Worm (Caenorhabditis elegans) whole organism, late embryonic: ENCODE data around the gene R07B1.6.

Experiments
- C38D4.7 ChIP-seq: fragments of 200-800 bp; sonication (Bioruptor generic); optimal IDR thresholded peaks from 2 replicates; lab custom pipeline; 2018; ENCODE audit warnings: mild to moderate bottlenecking, missing genetic modification characterization, moderate library complexity, missing compliant biosample characterization
- K02D7.2 ChIP-seq: sonication (generic microtip); optimal IDR thresholded peaks from 2 replicates; lab custom pipeline; 2017; ENCODE audit warnings: mild to moderate bottlenecking, missing genetic modification characterization, missing compliant biosample characterization
- K09A11.1 ChIP-seq: sonication (generic microtip); optimal IDR thresholded peaks from 2 replicates; lab custom pipeline; 2017; ENCODE audit warnings: antibody characterized with exemption, mild to moderate bottlenecking, missing genetic modification characterization, missing compliant biosample characterization; ENCODE audit not compliant: insufficient read depth
- T23F11.4 ChIP-seq: fragments of 200-800 bp; sonication (Bioruptor generic); optimal IDR thresholded peaks from 2 replicates; lab custom pipeline; 2018; ENCODE audit warnings: mild to moderate bottlenecking, missing genetic modification characterization, missing compliant biosample characterization
- Y22D7AL.16 ChIP-seq: sonication (generic microtip); optimal IDR thresholded peaks from 2 replicates; lab custom pipeline; 2016; ENCODE audit warnings: missing genetic modification characterization, missing compliant biosample characterization
- ahr-1 ChIP-seq: sonication (generic microtip); optimal IDR thresholded peaks from 2 replicates; lab custom pipeline; 2016; ENCODE audit warnings: missing genetic modification characterization, missing compliant biosample characterization
- ama-1 ChIP-seq: fragments of 150-350 bp; optimal IDR thresholded peaks from 2 replicates; lab custom pipeline; 2014
- ceh-14 ChIP-seq: sonication (generic microtip); optimal IDR thresholded peaks from 2 replicates; lab custom pipeline; 2016; ENCODE audit warnings: missing genotype, missing genetic modification characterization, missing compliant biosample characterization
- ceh-18 ChIP-seq: sonication (generic microtip); optimal IDR thresholded peaks from 2 replicates; lab custom pipeline; 2016; ENCODE audit warnings: missing genetic modification characterization, missing compliant biosample characterization
- ceh-19 ChIP-seq: fragments of 200-800 bp; sonication (Bioruptor generic); optimal IDR thresholded peaks from 2 replicates; lab custom pipeline; 2018; ENCODE audit warnings: mild to moderate bottlenecking, missing genetic modification characterization, missing compliant biosample characterization
- ceh-2 ChIP-seq: sonication (generic microtip); optimal IDR thresholded peaks from 2 replicates; lab custom pipeline; 2016; ENCODE audit warnings: missing genotype, missing genetic modification characterization, missing compliant biosample characterization
- ceh-22 ChIP-seq: sonication (generic microtip); optimal IDR thresholded peaks from 2 replicates; lab custom pipeline; 2017; ENCODE audit warnings: missing biosample characterization, missing genetic modification characterization
- ceh-30 ChIP-seq: fragments of 150-350 bp; optimal IDR thresholded peaks from 2 replicates; lab custom pipeline; 2014; ENCODE audit warnings: missing biosample characterization, missing genetic modification characterization
- ceh-31 ChIP-seq: sonication (generic microtip); optimal IDR thresholded peaks from 2 replicates; lab custom pipeline; 2016; ENCODE audit warnings: missing genetic modification characterization, missing compliant biosample characterization
- ceh-34 ChIP-seq: sonication (generic microtip); optimal IDR thresholded peaks from 2 replicates; lab custom pipeline; 2016; ENCODE audit warnings: mild to moderate bottlenecking, missing genetic modification characterization, missing compliant biosample characterization
- ceh-6 ChIP-seq: fragments of 200-800 bp; sonication (Bioruptor generic); optimal IDR thresholded peaks from 2 replicates; lab custom pipeline; 2018; ENCODE audit warnings: mild to moderate bottlenecking, missing genetic modification characterization, missing compliant biosample characterization
- ceh-9 ChIP-seq: sonication (generic microtip); optimal IDR thresholded peaks from 2 replicates; lab custom pipeline; 2016; ENCODE audit warnings: mild to moderate bottlenecking, missing genetic modification characterization, inconsistent platforms, missing compliant biosample characterization
- dmd-4 ChIP-seq: sonication (generic microtip); optimal IDR thresholded peaks from 2 replicates; lab custom pipeline; 2016; ENCODE audit warnings: borderline replicate concordance, missing genetic modification characterization, missing compliant biosample characterization
- dve-1 ChIP-seq: sonication (generic microtip); optimal IDR thresholded peaks from 2 replicates; lab custom pipeline; 2017; ENCODE audit warnings: antibody characterized with exemption, mild to moderate bottlenecking, missing genetic modification characterization, missing compliant biosample characterization
- elt-4 ChIP-seq: sonication (generic microtip); optimal IDR thresholded peaks from 2 replicates; lab custom pipeline; 2016; ENCODE audit warnings: missing genetic modification characterization, missing compliant biosample characterization
- eyg-1 ChIP-seq: sonication (generic microtip); optimal IDR thresholded peaks from 2 replicates; lab custom pipeline; 2016; ENCODE audit warnings: missing genotype, missing genetic modification characterization, missing compliant biosample characterization
- fax-1 ChIP-seq: sonication (generic microtip); optimal IDR thresholded peaks from 2 replicates; lab custom pipeline; 2016; ENCODE audit warnings: missing genotype, missing genetic modification characterization, missing compliant biosample characterization
- gmeb-2 ChIP-seq: sonication (generic microtip); optimal IDR thresholded peaks from 2 replicates; lab custom pipeline; 2016; ENCODE audit warnings: missing genetic modification characterization, inconsistent platforms, missing compliant biosample characterization
- hlh-13 ChIP-seq: fragments of 200-800 bp; sonication (Bioruptor generic); optimal IDR thresholded peaks from 2 replicates; lab custom pipeline; 2018; ENCODE audit warnings: mild to moderate bottlenecking, missing genetic modification characterization, missing compliant biosample characterization
- hlh-6 ChIP-seq: sonication (generic microtip); optimal IDR thresholded peaks from 2 replicates; lab custom pipeline; 2016; ENCODE audit warnings: missing genotype, missing genetic modification characterization, missing compliant biosample characterization
- hlh-8 ChIP-seq: sonication (generic microtip); optimal IDR thresholded peaks from 2 replicates; lab custom pipeline; 2016; ENCODE audit warnings: missing genotype, missing genetic modification characterization, missing compliant biosample characterization
- lim-6 ChIP-seq: sonication (generic microtip); optimal IDR thresholded peaks from 2 replicates; lab custom pipeline; 2016; ENCODE audit warnings: missing genetic modification characterization, missing compliant biosample characterization
- madf-2 ChIP-seq: sonication (generic microtip); optimal IDR thresholded peaks from 2 replicates; lab custom pipeline; 2017; ENCODE audit warnings: missing genetic modification characterization, missing compliant biosample characterization
- nfya-1 ChIP-seq: sonication (generic microtip); optimal IDR thresholded peaks from 2 replicates; lab custom pipeline; 2017; ENCODE audit warnings: missing genetic modification characterization, mild to moderate bottlenecking, missing compliant biosample characterization, antibody characterized with exemption, moderate library complexity
- nhr-11 ChIP-seq: fragments of 150-350 bp; optimal IDR thresholded peaks from 2 replicates; lab custom pipeline; 2014; ENCODE audit warnings: missing biosample characterization, missing genetic modification characterization
- npax-4 ChIP-seq: sonication (generic microtip); optimal IDR thresholded peaks from 2 replicates; lab custom pipeline; 2016; ENCODE audit warnings: missing genetic modification characterization, missing compliant biosample characterization
- pat-9 ChIP-seq: fragments of 200-800 bp; sonication (Bioruptor generic); optimal IDR thresholded peaks from 2 replicates; lab custom pipeline; 2018; ENCODE audit warnings: mild to moderate bottlenecking, missing genetic modification characterization, moderate library complexity, missing compliant biosample characterization
- pax-1 ChIP-seq: fragments of 150-350 bp; optimal IDR thresholded peaks from 2 replicates; lab custom pipeline; 2014; ENCODE audit warnings: missing biosample characterization, missing genetic modification characterization
- pha-2 ChIP-seq: sonication (generic microtip); optimal IDR thresholded peaks from 2 replicates; lab custom pipeline; 2017; ENCODE audit warnings: mild to moderate bottlenecking, missing genetic modification characterization, missing compliant biosample characterization
- pha-4 ChIP-seq: fragments of 150-350 bp; optimal IDR thresholded peaks from 2 replicates; lab custom pipeline; 2018; ENCODE audit warnings: missing biosample characterization, missing genetic modification reagents, missing genetic modification characterization
- pqm-1 ChIP-seq: sonication (generic microtip); optimal IDR thresholded peaks from 2 replicates; lab custom pipeline; 2016; ENCODE audit warnings: missing genetic modification characterization, missing compliant biosample characterization
- pros-1 ChIP-seq: fragments of 150-350 bp; optimal IDR thresholded peaks from 2 replicates; lab custom pipeline; 2014; ENCODE audit warnings: missing biosample characterization, missing genetic modification reagents, missing genetic modification characterization
- ref-2 ChIP-seq: sonication (generic microtip); optimal IDR thresholded peaks from 2 replicates; lab custom pipeline; 2016; ENCODE audit warnings: missing genetic modification characterization, missing compliant biosample characterization
- sdc-2 ChIP-seq: sonication (generic microtip); optimal IDR thresholded peaks from 2 replicates; lab custom pipeline; 2016; ENCODE audit warnings: missing genotype, missing genetic modification characterization, missing compliant biosample characterization
- sox-2 ChIP-seq: fragments of 200-800 bp; sonication (Bioruptor generic); IDR thresholded peaks from 2 replicates; pipeline ENCODE4 v1.3.6; 2022; ENCODE audit warnings: missing genetic modification reagents, missing genetic modification characterization, missing compliant biosample characterization
- tbx-2 ChIP-seq: sonication (generic microtip); optimal IDR thresholded peaks from 2 replicates; lab custom pipeline; 2016; ENCODE audit warnings: missing genetic modification characterization, missing compliant biosample characterization
- tbx-7 ChIP-seq: sonication (generic microtip); optimal IDR thresholded peaks from 2 replicates; lab custom pipeline; 2016; ENCODE audit warnings: missing genotype, missing genetic modification characterization, missing compliant biosample characterization
- ttx-3 ChIP-seq: sonication (generic microtip); optimal IDR thresholded peaks from 2 replicates; lab custom pipeline; 2016; ENCODE audit warnings: missing genetic modification reagents, missing genetic modification characterization, missing compliant biosample characterization
- unc-3 ChIP-seq, 2 experiments: fragments of 200-800 bp in 1 of 2; sonication (Bioruptor generic) in 1 of 2; sonication (generic microtip) in 1 of 2; conservative IDR thresholded peaks in 1 of 2; optimal IDR thresholded peaks in 1 of 2; 2 replicates each; pipeline versions ENCODE4 v1.3.6 to Lab custom; 2016 to 2022; ENCODE audit warnings: missing compliant biosample characterization in 2 of 2, missing genetic modification characterization in 2 of 2, missing genetic modification reagents in 1 of 2
- unc-42 ChIP-seq: sonication (generic microtip); optimal IDR thresholded peaks from 2 replicates; lab custom pipeline; 2016; ENCODE audit warnings: missing genotype, missing genetic modification characterization, missing compliant biosample characterization
- unc-55 ChIP-seq: sonication (generic microtip); optimal IDR thresholded peaks from 2 replicates; lab custom pipeline; 2017; ENCODE audit warnings: missing biosample characterization, missing genetic modification reagents, missing genetic modification characterization
- zip-5 ChIP-seq: sonication (generic microtip); optimal IDR thresholded peaks from 2 replicates; lab custom pipeline; 2016; ENCODE audit warnings: missing genetic modification characterization, missing compliant biosample characterization

The R07B1.6 gene

ce11 chrX:9866355-9866754 is at the start of gene R07B1.6:
R07B1.6 (plus strand) TSS chrX:9866655.
- TF ChIP-seq ama-1 (lab: Kevin White, UChicago): no peak
- TF ChIP-seq gmeb-2 (tag; lab: Kevin White, UChicago): no peak
- no peak for TF ChIP-seq sox-2
- TF ChIP-seq unc-3 (GFP tag; conservative IDR thresholded peaks at IDR 0.05; lab: Robert Waterston, UW): no peak
- TF ChIP-seq unc-3 (tag; optimal IDR thresholded peaks at IDR 0.05; lab: Kevin White, UChicago): no peak
- no peak for TF ChIP-seq nhr-11 (tag; lab: Kevin White, UChicago)
- no peak for TF ChIP-seq madf-2 (tag; lab: Kevin White, UChicago)
- TF ChIP-seq ceh-18 (tag; lab: Kevin White, UChicago): no peak
- TF ChIP-seq ceh-30 (tag; lab: Kevin White, UChicago): no peak
- TF ChIP-seq, all 69 proteins: peak for 0

ce11 chrX:9822173-9822572 is 44.3 kb upstream of the R07B1.6 start, which contains the start of gene dpy-22:
dpy-22 (minus strand) TSS chrX:9822273.
- TF ChIP-seq gmeb-2 (tag; lab: Kevin White, UChicago) (no peak), ahr-1 (tag; lab: Kevin White, UChicago) (no peak)

- TF ChIP-seq ceh-31 (tag; lab: Kevin White, UChicago) (peak; percentile 59), lim-6 (tag; lab: Kevin White, UChicago) (no peak), tbx-7 (tag; lab: Kevin White, UChicago) (no peak), K09A11.1 (tag; lab: Kevin White, UChicago) (no peak), fax-1 (tag; lab: Kevin White, UChicago) (no peak), pat-9 (no peak), unc-3 (GFP tag; conservative IDR thresholded peaks at IDR 0.05; lab: Robert Waterston, UW) (no peak), unc-3 (tag; optimal IDR thresholded peaks at IDR 0.05; lab: Kevin White, UChicago) (no peak), dve-1 (peak; percentile 7), Y22D7AL.16 (tag; lab: Kevin White, UChicago) (no peak), K02D7.2 (tag; lab: Kevin White, UChicago) (no peak), npax-4 (no peak), ceh-14 (tag; lab: Kevin White, UChicago) (no peak), nhr-11 (tag; lab: Kevin White, UChicago) (no peak), sox-2 (no peak), ceh-22 (no peak), hlh-13 (GFP tag; lab: Kevin White, UChicago) (no peak), ama-1 (lab: Kevin White, UChicago) (no peak), pha-2 (tag; lab: Kevin White, UChicago) (no peak), T23F11.4 (no peak), ceh-6 (GFP tag; lab: Kevin White, UChicago) (no peak), ceh-9 (no peak), hlh-8 (tag; lab: Kevin White, UChicago) (no peak), ref-2 (peak; percentile 64), dmd-4 (tag; lab: Kevin White, UChicago) (no peak), ttx-3 (tag; lab: Kevin White, UChicago) (no peak), ceh-34 (tag; lab: Kevin White, UChicago) (no peak), C38D4.7 (GFP tag; lab: Kevin White, UChicago) (no peak), eyg-1 (tag; lab: Kevin White, UChicago) (no peak), ceh-19 (GFP tag; lab: Kevin White, UChicago) (no peak), pax-1 (no peak), zip-5 (tag; lab: Kevin White, UChicago) (no peak), pros-1 (tag; lab: Kevin White, UChicago) (peak; percentile 39), pqm-1 (no peak), sdc-2 (tag; lab: Kevin White, UChicago) (peak; percentile 34), unc-55 (GFP tag; lab: Kevin White, UChicago) (peak; percentile 3), ceh-2 (tag; lab: Kevin White, UChicago) (peak; percentile 17), unc-42 (no peak), nfya-1 (peak; percentile 65), pha-4 (tag; lab: Kevin White, UChicago) (no peak), hlh-6 (no peak), tbx-2 (tag; lab: Kevin White, UChicago) (peak; percentile 55), madf-2 (tag; lab: Kevin White, UChicago) (no peak), elt-4 (no peak)
Observed at ce11 chrX:9822606-9823264, 43.7 kb upstream of the R07B1.6 start.
